Worm (Caenorhabditis elegans) whole organism, late embryonic: ENCODE data around the gene iars-1.

ENCODE experiments used
- K02D7.2 ChIP-seq: sonication (generic microtip); optimal IDR thresholded peaks from 2 replicates; lab custom pipeline; 2017; ENCODE audit warnings: mild to moderate bottlenecking, missing genetic modification characterization, missing compliant biosample characterization
- ama-1 ChIP-seq: fragments of 150-350 bp; optimal IDR thresholded peaks from 2 replicates; lab custom pipeline; 2014
- ceh-30 ChIP-seq: fragments of 150-350 bp; optimal IDR thresholded peaks from 2 replicates; lab custom pipeline; 2014; ENCODE audit warnings: missing biosample characterization, missing genetic modification characterization
- dve-1 ChIP-seq: sonication (generic microtip); optimal IDR thresholded peaks from 2 replicates; lab custom pipeline; 2017; ENCODE audit warnings: antibody characterized with exemption, mild to moderate bottlenecking, missing genetic modification characterization, missing compliant biosample characterization
- ets-4 ChIP-seq: sonication (generic microtip); optimal IDR thresholded peaks from 2 replicates; lab custom pipeline; 2016; ENCODE audit warnings: missing genetic modification characterization, missing compliant biosample characterization
- fkh-10 ChIP-seq: fragments of 150-350 bp; optimal IDR thresholded peaks from 2 replicates; lab custom pipeline; 2014; ENCODE audit warnings: missing biosample characterization, missing genetic modification reagents, missing genetic modification characterization
- tbx-2 ChIP-seq: sonication (generic microtip); optimal IDR thresholded peaks from 2 replicates; lab custom pipeline; 2016; ENCODE audit warnings: missing genetic modification characterization, missing compliant biosample characterization

DNA sequence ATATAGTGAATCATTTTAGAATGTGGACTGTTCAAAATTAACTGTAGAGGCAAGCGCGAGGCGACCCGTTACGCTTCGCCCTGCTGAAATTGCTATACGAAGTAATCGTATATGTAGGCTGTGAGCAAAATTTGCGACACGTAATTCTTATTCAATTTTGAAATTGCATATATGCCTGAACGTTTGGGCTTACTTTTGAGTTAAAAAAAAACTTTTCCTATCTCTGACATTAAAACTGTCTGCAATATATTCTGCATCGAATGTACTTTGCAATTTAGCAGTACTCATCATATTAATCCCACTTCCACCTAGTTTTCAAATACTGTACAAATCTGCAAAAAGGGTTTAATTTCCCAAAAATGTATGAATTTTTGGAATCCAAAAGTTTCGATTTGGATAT, 21.5 kb upstream of the iars-1 start:
- no peak for TF ChIP-seq dve-1 (tag; lab: Kevin White, UChicago)
- no peak for TF ChIP-seq ceh-30 (tag; lab: Kevin White, UChicago)
- no peak for TF ChIP-seq K02D7.2
- no peak for TF ChIP-seq fkh-10 (GFP tag; lab: Kevin White, UChicago)
- no peak for TF ChIP-seq ets-4 (tag; lab: Kevin White, UChicago)
- TF ChIP-seq tbx-2 (tag; lab: Kevin White, UChicago), result no peak
- TF ChIP-seq ama-1 (lab: Kevin White, UChicago), result no peak
